Worm (Caenorhabditis elegans): Measurements from ENCODE around the gene F46G10.2.

Gene F46G10.2

DNA sequence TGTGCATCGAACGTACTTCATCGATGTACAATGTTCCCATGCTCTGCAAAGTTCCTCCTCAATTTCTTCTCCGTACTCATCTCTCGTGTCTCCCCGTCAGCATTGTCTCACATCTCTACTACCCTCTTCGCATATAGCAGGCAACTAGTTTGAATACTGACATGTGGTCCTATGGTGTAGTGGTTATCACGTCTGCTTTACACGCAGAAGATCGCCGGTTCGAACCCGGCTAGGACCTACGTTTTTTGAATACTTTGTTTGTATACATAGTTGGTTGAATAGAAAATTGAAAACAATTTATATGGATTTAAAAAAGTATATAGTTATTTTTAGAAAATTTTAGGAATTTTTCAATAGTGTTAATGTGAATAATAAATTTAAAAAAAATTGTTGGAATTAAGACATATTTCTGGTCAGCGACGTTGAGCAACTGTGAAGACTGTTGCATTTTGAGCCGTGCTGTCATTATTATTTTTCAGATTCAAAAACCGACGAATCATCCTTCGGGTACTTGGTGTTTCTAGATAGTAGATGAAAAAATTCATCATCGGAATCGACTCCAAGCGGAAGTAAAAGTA is 15.8 kb upstream of the F46G10.2 start (continued):
- peak; percentile 79 for TF ChIP-seq ceh-32 (tag; optimal IDR thresholded peaks at IDR 0.05; ENCODE audit: poor library complexity)
- peak; percentile 57 for TF ChIP-seq dpl-1 (GFP tag; optimal IDR thresholded peaks at IDR 0.05)
- TF ChIP-seq ceh-20 (GFP tag; IDR thresholded peaks at IDR 0.05) = peak; percentile 85
- no peak for TF ChIP-seq ZK546.5 (tag; optimal IDR thresholded peaks at IDR 0.05)
- no peak for TF ChIP-seq tag-97 (GFP tag; IDR thresholded peaks at IDR 0.05)
- TF ChIP-seq F37D6.2 (tag; optimal IDR thresholded peaks at IDR 0.05) = peak; percentile 78
- TF ChIP-seq mes-2 (tag; optimal IDR thresholded peaks at IDR 0.05; ENCODE audit: poor library complexity, severe bottlenecking) = no peak
- no peak for TF ChIP-seq egl-43 (GFP tag; IDR thresholded peaks at IDR 0.05)
- peak; percentile 93 for TF ChIP-seq ctbp-1 (GFP tag; IDR thresholded peaks at IDR 0.05)
- peak; percentile 79 for TF ChIP-seq spr-1 (tag; optimal IDR thresholded peaks at IDR 0.05)
- TF ChIP-seq dmd-9 (GFP tag; IDR thresholded peaks at IDR 0.05) = peak; percentile 72; the same call in 1 of the 2 replicates
- TF ChIP-seq skn-1 (tag; optimal IDR thresholded peaks at IDR 0.05) = no peak
- peak; percentile 90 for TF ChIP-seq nhr-41 (GFP tag; IDR thresholded peaks at IDR 0.05)
- peak; percentile 91 for TF ChIP-seq nhr-102 (tag; optimal IDR thresholded peaks at IDR 0.05)
- TF ChIP-seq zip-11 (GFP tag; IDR thresholded peaks at IDR 0.05) = peak; percentile 65; the same call in 1 of the 2 replicates
- TF ChIP-seq pha-4 (GFP tag; IDR thresholded peaks at IDR 0.05) = no peak; the same call in none of the 2 replicates
- TF ChIP-seq pha-4 (tag; optimal IDR thresholded peaks at IDR 0.05) = peak; percentile 12
- no peak for TF ChIP-seq duxl-1 (tag; optimal IDR thresholded peaks at IDR 0.05; ENCODE audit: poor library complexity)
- no peak for TF ChIP-seq hlh-11 (tag; optimal IDR thresholded peaks at IDR 0.05)
- no peak for TF ChIP-seq daf-12 (tag; optimal IDR thresholded peaks at IDR 0.05)
- peak in 1 of 2 experiments; percentile 96 for TF ChIP-seq unc-62 (GFP tag; optimal IDR thresholded peaks at IDR 0.05 in 1 of 2)
- TF ChIP-seq unc-62 (tag; optimal IDR thresholded peaks at IDR 0.05) = no peak
- peak; percentile 42 to 64 for TF ChIP-seq mdl-1 (tag; optimal IDR thresholded peaks at IDR 0.05)
- peak; percentile 83 for TF ChIP-seq spr-3 (GFP tag; optimal IDR thresholded peaks at IDR 0.05)
- TF ChIP-seq nhr-76 (tag; optimal IDR thresholded peaks at IDR 0.05) = no peak
- TF ChIP-seq ztf-7 (tag; optimal IDR thresholded peaks at IDR 0.05) = peak; percentile 88
- TF ChIP-seq set-16 (GFP tag; IDR thresholded peaks at IDR 0.05) = no peak
- TF ChIP-seq aha-1 (tag) = peak; percentile 80
- TF ChIP-seq ztf-11 (tag; optimal IDR thresholded peaks at IDR 0.05) = no peak
- TF ChIP-seq ceh-82 (tag; optimal IDR thresholded peaks at IDR 0.05) = no peak
- peak; percentile 73 for TF ChIP-seq Y48G9A.11 (GFP tag; IDR thresholded peaks at IDR 0.05)
- TF ChIP-seq dmd-6 (GFP tag; IDR thresholded peaks at IDR 0.05) = peak; percentile 76
- no peak for TF ChIP-seq ceh-28 (tag; optimal IDR thresholded peaks at IDR 0.05)
- no peak for TF ChIP-seq nhr-10 (tag; optimal IDR thresholded peaks at IDR 0.05)
- TF ChIP-seq hif-1 (tag; optimal IDR thresholded peaks at IDR 0.05) = no peak
- peak; percentile 71 for TF ChIP-seq nhr-77 (tag; optimal IDR thresholded peaks at IDR 0.05)
- TF ChIP-seq D1046.2 (GFP tag; IDR thresholded peaks at IDR 0.05) = peak; percentile 91
- peak; percentile 98 for TF ChIP-seq hmg-1.1 (GFP tag; IDR thresholded peaks at IDR 0.05)
- peak; percentile 87 for TF ChIP-seq ZK337.2 (GFP tag; IDR thresholded peaks at IDR 0.05)
- TF ChIP-seq T26A8.4 (GFP tag; IDR thresholded peaks at IDR 0.05) = no peak
- no peak for TF ChIP-seq lin-38 (GFP tag; IDR thresholded peaks at IDR 0.05)

DNA sequence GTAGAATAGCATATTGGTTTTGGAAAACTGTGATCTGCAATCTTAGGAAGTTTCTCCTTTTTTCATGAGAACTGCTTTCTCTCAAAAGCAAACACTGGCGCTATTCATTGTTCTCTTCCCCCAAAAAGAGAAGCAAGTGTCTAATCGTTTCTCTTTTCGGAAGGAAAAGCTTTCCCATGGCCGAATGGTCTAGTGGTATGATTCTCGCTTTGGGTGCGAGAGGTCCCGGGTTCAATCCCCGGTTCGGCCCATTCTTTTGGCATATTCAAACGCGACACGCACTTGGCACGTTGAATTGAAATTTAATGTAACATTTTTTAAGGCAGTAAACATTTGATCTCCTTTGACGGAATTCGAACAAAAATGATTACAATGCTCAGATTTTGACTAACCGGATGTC is 14.9 kb upstream of the F46G10.2 start:
- 0 out of 2 replicates have a peak, but pooled peaks have one; percentile 8 for TF ChIP-seq Y48G9A.11 (GFP tag; IDR thresholded peaks at IDR 0.05)
- no peak for TF ChIP-seq unc-130 (GFP tag; optimal IDR thresholded peaks at IDR 0.05)
- no peak for TF ChIP-seq arid-1 (GFP tag; conservative IDR thresholded peaks at IDR 0.05)
- peak in 1 of 2 experiments; percentile 26 for TF ChIP-seq mdl-1 (tag; optimal IDR thresholded peaks at IDR 0.05)
- peak; percentile 42 for TF ChIP-seq spr-1 (tag; optimal IDR thresholded peaks at IDR 0.05)
- TF ChIP-seq mxl-3 (GFP tag; optimal IDR thresholded peaks at IDR 0.05) = peak; percentile 6
- TF ChIP-seq hmg-1.1 (GFP tag; IDR thresholded peaks at IDR 0.05) = 0 out of 2 replicates have a peak, but pooled peaks have one; percentile 52
- peak; percentile 10 for TF ChIP-seq nhr-102 (tag; optimal IDR thresholded peaks at IDR 0.05)
- TF ChIP-seq snpc-1.2 (GFP tag; IDR thresholded peaks at IDR 0.05) = peak; percentile 50; the same call in 1 of the 2 replicates
- TF ChIP-seq lin-38 (GFP tag; IDR thresholded peaks at IDR 0.05) = peak; percentile 61
- TF ChIP-seq vab-7 (GFP tag; IDR thresholded peaks at IDR 0.05) = peak; percentile 38; the same call in 1 of the 2 replicates
- peak; percentile 18 for TF ChIP-seq hlh-30 (tag; optimal IDR thresholded peaks at IDR 0.05; ENCODE audit: insufficient read depth)
- TF ChIP-seq lim-7 (GFP tag; IDR thresholded peaks at IDR 0.05) = peak; percentile 74
- no peak for TF ChIP-seq saeg-2 (GFP tag; IDR thresholded peaks at IDR 0.05)
- no peak for TF ChIP-seq nhr-41 (GFP tag; IDR thresholded peaks at IDR 0.05)
- peak; percentile 10 for TF ChIP-seq dve-1 (tag; optimal IDR thresholded peaks at IDR 0.05; ENCODE audit: insufficient read depth)
- peak; percentile 47 for TF ChIP-seq duxl-1 (tag; optimal IDR thresholded peaks at IDR 0.05; ENCODE audit: poor library complexity)
